Fruit fly (Drosophila melanogaster): ENCODE measurements around the gene CG3408.

dm6 chr3L:9549690-9550303 lies 40.4 kb upstream of the CG3408 start:
- TF ChIP-seq CG7045 (GFP tag; optimal IDR thresholded peaks at IDR 0.05) (no peak), CG33017 (tag; optimal IDR thresholded peaks at IDR 0.05) (no peak), toe (GFP tag; optimal IDR thresholded peaks at IDR 0.05) (no peak), CG7101 (tag; optimal IDR thresholded peaks at IDR 0.05) (no peak), cic (GFP tag; optimal IDR thresholded peaks at IDR 0.05) (no peak), CG14711 (tag; optimal IDR thresholded peaks at IDR 0.05) (no peak), CG5204 (GFP tag; optimal IDR thresholded peaks at IDR 0.05) (no peak), cnc (optimal IDR thresholded peaks at IDR 0.05) (no peak)
